Fruit fly (Drosophila melanogaster) whole organism: ENCODE results near the gene Eip75B.

ENCODE experiments used
- CG8478 ChIP-seq: fragments of >200 bp; optimal IDR thresholded peaks from 2 replicates; lab custom pipeline; 2018; ENCODE audit warnings: inconsistent platforms
- Dll ChIP-seq: fragments of >200 bp; optimal IDR thresholded peaks from 2 replicates; lab custom pipeline; 2017
- EcR ChIP-seq, 2 experiments: fragments of >200 bp; optimal IDR thresholded peaks; 2 replicates each; lab custom pipeline; 2017; ENCODE audit warnings: missing biosample characterization in 2 of 2, missing genetic modification characterization in 2 of 2, missing genetic modification reagents in 2 of 2
- pan ChIP-seq: fragments of >200 bp; optimal IDR thresholded peaks from 2 replicates; lab custom pipeline; 2017
- psq ChIP-seq: fragments of >200 bp; optimal IDR thresholded peaks from 2 replicates; lab custom pipeline; 2017
- usp ChIP-seq: fragments of >200 bp; optimal IDR thresholded peaks from 2 replicates; lab custom pipeline; 2017; ENCODE audit warnings: missing biosample characterization, missing genetic modification characterization, mixed read lengths

The Eip75B gene

DNA sequence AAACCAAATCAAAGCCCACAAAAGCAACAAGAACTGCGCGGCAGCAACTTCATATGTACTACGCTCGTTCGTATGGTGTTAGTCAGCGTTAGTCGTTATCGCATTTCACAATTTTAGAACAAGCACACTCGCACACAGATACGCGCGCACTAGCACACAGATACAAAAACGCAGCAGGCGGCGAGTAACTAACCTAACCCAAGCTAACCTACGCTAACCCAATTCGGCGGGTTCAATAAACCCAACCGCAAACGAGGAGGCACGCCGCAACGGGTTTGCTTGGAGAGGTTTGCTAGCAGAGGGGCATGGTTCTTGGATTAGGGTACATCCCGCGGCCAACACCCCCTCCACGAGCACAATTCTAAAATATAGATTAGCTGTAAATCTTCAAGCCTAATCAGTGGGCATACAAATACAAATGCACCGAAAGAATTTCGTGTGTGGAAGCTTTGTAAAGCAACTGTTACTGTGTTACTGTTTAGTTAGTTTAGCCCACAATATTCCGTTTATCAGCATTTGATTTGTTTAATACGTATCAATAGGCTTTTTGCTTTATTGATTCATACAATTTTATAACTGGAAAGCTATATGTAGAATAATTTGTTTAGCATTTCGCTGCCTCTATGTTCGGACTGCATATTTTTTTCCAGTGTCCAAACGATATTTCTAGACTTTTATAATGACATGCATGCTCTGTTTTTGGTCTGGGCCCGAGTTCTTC, 83.6 kb downstream of the Eip75B start:
- TF ChIP-seq EcR (GFP tag; optimal IDR thresholded peaks at IDR 0.05; lab: Kevin White, UChicago) (peak in 1 of 2 experiments; percentile 79), psq (no peak)

DNA sequence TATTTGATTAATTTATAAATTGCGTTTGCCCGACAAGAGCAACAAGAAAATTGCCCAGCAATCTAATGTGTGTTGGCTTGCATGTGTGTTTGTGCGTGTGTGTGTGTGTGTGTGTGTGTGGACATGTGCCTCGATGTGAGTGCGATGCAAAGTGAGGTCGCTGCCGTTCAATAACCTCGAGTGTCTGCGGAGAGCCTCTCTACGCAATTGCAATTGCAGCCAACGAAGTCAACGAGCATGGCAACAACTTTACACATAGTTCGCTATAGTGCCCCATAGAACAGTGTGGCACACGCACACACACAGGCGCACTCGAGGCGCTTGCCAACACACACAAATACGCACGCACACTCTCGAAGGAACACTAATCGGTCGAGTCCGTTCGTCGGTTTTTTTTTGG, 84.9 kb downstream of the Eip75B start:
- TF ChIP-seq EcR (GFP tag; optimal IDR thresholded peaks at IDR 0.05; lab: Kevin White, UChicago) (peak in 1 of 2 experiments; percentile 85), usp (GFP tag; lab: Kevin White, UChicago) (no peak)

DNA sequence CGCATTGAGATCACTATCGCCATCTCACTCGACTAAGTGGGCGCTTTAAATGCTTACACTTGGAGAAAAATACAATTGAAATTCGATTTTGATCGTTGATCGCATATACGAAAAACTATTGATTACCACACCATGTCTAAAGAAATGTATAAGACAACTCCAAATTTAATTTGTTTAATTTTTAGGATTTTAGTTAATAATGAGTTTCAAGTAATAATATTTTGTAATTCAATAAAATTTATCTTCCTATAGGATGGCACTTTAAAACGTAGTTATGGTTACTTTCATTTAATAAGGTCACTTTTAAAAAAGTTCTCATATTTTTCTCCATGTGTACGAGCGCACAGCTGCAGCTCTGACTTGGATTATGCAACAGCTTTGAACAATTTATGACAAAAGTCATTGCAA, 86.0 kb downstream of the Eip75B start:
- no peak for TF ChIP-seq CG8478 (lab: Kevin White, UChicago)
- TF ChIP-seq psq, result no peak
- no peak for TF ChIP-seq usp (GFP tag; lab: Kevin White, UChicago)
- no peak for TF ChIP-seq Dll (lab: Kevin White, UChicago)
- TF ChIP-seq pan (lab: Kevin White, UChicago), result no peak
- no peak for TF ChIP-seq EcR (GFP tag; optimal IDR thresholded peaks at IDR 0.05; lab: Kevin White, UChicago)

DNA sequence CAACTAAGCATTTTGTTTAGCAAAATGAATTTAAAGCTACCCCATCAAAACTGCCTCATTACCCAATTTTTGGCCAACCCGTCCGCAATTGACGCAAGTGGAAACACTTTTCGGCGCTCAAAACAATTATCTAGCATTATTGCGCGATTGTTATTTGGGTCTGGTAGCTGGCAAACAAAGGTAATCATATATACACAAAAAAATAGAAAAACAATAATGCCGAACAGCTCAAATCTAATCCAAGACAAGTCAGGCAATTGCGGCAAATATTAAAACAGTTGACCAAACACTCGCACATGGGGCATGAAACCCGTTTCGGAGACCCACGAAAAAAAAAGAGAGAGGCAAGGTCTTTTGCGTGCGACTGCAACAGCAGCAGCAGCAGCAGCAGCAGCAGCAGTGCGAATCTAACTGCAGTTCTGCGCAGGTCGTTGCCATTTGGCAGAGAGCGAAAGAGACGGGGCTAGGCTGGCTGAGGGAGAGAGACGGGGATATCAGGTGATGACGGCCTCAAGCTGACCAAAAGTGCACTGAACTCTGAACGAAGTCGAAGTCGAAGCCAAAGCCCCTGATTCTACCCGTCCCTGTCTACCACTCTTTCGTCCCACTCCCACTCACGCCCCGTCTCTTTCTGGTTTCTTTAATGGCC, 86.8 kb downstream of the Eip75B start:
- TF ChIP-seq EcR (GFP tag; optimal IDR thresholded peaks at IDR 0.05; lab: Kevin White, UChicago) (peak; percentile 95), pan (lab: Kevin White, UChicago) (no peak), psq (no peak)

DNA sequence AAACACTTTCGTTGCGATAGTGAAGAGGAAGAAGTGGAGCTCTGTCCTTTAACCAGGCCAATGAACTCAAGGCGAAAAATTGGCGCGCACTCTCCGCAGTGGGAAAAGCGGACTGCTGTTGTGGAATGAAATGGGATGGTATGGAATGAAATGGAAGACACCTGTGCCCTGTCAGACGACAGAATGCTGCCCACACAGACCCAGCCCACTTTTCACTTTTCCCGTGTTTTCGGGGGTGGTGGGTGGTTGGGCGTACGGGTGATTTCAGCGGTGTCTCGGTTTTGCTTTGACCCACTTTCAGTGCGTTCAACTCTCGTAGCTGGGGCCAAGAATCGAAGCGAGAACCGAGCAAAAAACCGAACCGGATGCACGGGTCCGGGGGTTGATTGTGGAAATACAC, 88.1 kb downstream of the Eip75B start:
- no peak for TF ChIP-seq usp (GFP tag; lab: Kevin White, UChicago)
- peak in 1 of 2 experiments; percentile 41 for TF ChIP-seq EcR (GFP tag; optimal IDR thresholded peaks at IDR 0.05; lab: Kevin White, UChicago)

DNA sequence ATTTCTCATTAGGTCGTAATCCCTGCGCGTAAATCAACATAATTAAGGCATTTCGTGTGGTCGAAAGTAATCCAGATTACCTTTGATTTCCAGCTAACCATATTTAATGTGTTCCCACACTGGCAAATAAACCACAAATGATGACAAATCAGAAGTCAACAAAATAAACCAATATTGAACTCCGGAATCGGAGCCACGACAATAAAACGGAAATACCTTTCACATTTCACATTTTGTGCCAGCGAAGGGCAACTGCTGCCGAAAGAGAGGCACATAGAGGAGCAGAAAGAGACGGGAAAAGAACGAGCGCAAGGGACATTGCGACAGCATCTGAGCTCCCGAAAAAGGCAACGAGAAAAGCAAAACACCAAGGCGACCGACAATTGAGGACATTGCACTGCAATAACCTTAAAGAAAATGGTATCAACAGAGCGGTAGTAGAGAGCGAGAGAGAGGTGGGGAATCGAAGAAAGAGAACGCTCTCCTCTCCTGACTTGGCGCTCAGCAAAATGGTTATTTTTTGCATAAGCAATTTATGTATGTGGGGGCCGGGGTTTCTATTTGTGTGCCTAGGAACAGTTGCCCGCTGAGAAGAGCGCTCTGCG, 89.0 kb downstream of the Eip75B start:
- TF ChIP-seq psq (no peak), usp (GFP tag; lab: Kevin White, UChicago) (no peak), EcR (GFP tag; optimal IDR thresholded peaks at IDR 0.05; lab: Kevin White, UChicago) (peak; percentile 83 to 90), Dll (lab: Kevin White, UChicago) (peak; percentile 7), CG8478 (lab: Kevin White, UChicago) (no peak)

DNA sequence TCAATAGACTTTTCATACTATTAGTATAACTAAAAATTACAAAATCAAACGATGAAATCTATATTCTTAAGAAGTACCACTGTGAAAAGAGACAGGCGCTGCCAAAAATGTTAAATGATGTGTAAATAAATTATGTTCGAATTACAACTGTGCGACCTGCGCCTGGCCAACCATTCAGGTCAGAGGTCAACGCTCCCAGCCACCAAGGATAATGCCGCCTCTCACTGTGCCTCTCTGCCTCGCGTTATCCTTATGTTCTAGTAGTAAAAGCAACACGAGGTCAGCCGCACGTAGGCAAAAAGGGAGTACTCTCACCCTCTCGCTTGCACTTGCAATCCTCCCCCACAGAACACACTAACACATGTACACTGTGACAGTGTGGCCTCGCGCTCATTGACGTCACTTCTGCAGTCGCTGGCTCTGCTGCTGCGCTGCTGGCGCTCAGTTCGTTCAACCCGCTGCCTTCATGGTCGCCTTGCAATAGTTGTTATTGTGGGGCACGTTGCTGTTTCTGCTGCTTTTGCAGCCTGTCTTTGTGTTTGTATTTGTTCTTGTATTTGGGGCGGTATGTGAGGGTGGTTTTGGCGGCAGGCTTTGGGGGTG, 89.9 kb downstream of the Eip75B start:
- TF ChIP-seq Dll (lab: Kevin White, UChicago), result peak; percentile 57
- TF ChIP-seq usp (GFP tag; lab: Kevin White, UChicago), result no peak
- TF ChIP-seq pan (lab: Kevin White, UChicago), result no peak
- peak; percentile 71 to 90 for TF ChIP-seq EcR (GFP tag; optimal IDR thresholded peaks at IDR 0.05; lab: Kevin White, UChicago)
- TF ChIP-seq CG8478 (lab: Kevin White, UChicago), result no peak

DNA sequence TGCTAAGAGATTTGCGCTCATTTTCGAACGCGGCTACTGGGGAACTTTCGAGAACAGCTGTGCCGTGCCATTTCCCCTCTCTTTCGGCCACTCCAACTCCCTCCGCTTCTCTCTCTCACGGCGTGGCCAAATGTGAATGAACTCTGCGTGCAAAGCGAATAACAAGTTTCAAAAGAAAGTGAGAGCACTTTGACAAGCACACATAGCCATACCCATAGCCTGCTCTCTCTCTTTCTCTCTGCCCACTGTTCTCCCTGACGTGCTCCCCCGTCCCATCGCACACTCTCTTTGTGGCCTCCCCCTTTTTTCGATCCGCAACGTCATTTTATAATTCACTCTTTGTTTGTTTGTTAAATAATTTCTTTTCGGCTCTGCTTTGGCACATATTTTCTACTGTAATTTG, 91.5 kb downstream of the Eip75B start:
- no peak for TF ChIP-seq usp (GFP tag; lab: Kevin White, UChicago)
- TF ChIP-seq Dll (lab: Kevin White, UChicago), result peak; percentile 83
- no peak for TF ChIP-seq CG8478 (lab: Kevin White, UChicago)
- TF ChIP-seq pan (lab: Kevin White, UChicago), result no peak
- no peak for TF ChIP-seq psq
- TF ChIP-seq EcR (GFP tag; optimal IDR thresholded peaks at IDR 0.05; lab: Kevin White, UChicago), result peak; percentile 96

DNA sequence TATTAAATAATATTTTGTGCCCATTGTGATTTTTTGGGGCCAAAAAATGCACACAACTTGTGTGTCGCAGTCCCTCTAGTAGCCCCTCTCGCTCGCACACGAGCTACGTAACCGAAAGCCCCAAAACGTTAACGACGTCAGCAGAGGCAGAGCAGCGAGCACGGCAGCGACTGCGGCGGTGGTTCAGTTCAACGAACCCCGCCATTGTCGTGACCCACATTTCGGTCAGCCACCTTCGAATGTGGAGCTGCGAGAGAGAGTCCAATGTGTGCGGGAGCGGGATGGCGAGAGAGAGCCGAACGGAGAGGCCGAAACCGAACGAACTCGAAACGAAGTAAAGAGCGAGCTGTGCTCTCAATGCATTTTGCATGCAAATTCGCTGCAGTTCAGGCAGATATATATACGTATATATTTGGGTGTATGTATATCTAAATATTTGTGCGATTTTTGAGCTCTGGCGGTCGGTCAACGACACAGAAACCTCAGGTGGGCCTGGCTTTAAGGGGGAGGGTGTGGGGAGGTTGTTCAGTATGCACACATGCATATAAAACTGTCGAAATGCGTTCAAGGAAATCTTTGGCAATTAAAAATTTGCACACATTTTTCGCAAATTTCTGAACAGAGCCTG, 92.1 kb downstream of the Eip75B start:
- TF ChIP-seq pan (lab: Kevin White, UChicago) (peak; percentile 41), psq (no peak), usp (GFP tag; lab: Kevin White, UChicago) (no peak), Dll (lab: Kevin White, UChicago) (peak; percentile 97), CG8478 (lab: Kevin White, UChicago) (no peak), EcR (GFP tag; optimal IDR thresholded peaks at IDR 0.05; lab: Kevin White, UChicago) (peak; percentile 95 to 98)

DNA sequence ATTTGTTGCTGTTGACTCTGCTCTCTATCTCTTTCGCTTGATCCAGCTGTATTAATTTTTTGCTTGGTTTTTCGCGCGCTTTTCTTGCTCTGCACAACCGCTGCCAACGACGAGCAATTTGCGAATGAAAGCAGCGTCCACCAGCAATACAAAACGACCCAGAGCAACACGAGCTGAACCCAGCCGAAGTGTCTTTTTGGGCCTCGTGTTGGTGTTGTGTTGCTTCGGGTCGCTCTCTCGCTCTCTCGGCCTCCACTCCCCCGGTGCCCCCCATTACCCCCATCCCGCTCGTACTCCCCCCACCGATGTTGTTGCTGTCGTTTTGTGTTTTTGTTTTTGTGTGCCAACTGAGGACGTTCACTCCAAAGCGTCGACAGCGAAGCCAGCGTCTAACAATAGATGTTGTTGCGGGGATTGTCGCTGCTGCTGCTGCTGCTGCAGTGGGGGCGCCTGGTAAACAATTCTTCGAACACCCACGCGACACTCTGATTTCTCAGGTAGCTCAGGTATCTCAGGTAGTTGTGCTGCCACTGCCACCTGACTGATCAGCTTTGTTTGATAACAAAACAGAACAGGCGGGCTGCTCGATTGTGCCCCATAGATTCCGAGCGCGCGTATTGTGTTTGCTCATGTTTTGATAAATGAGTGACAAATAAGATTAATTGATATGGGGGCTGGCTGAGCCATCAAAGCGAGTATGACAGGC, 93.3 kb downstream of the Eip75B start:
- no peak for TF ChIP-seq usp (GFP tag; lab: Kevin White, UChicago)
- TF ChIP-seq psq, result no peak
- TF ChIP-seq EcR (GFP tag; optimal IDR thresholded peaks at IDR 0.05; lab: Kevin White, UChicago), result peak; percentile 99
- TF ChIP-seq pan (lab: Kevin White, UChicago), result no peak
- TF ChIP-seq Dll (lab: Kevin White, UChicago), result peak; percentile 87
- TF ChIP-seq CG8478 (lab: Kevin White, UChicago), result no peak

DNA sequence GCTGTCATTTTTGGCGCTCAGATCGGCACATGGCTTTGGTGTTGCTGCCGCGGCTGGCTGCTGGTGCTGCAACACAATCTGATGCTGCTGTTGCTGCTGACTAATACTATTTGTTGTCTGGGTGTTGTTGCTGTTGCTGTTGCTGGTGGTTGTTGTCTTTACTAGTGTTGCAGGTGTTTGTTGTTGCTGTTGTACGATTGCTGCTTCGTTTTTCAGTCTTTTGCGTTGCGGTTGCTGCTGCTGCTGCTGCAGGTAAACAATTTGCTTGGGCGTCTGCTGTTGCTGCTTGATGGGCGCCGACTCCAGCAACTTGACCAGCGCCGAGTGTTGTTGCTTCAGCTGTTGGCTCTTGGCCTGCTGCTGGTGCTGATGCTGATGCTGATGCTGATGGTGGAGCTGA, 94.2 kb downstream of the Eip75B start:
- no peak for TF ChIP-seq EcR (GFP tag; optimal IDR thresholded peaks at IDR 0.05; lab: Kevin White, UChicago)
- TF ChIP-seq Dll (lab: Kevin White, UChicago), result no peak
- no peak for TF ChIP-seq usp (GFP tag; lab: Kevin White, UChicago)
- no peak for TF ChIP-seq CG8478 (lab: Kevin White, UChicago)
- TF ChIP-seq pan (lab: Kevin White, UChicago), result no peak
- no peak for TF ChIP-seq psq
